Fruit fly (Drosophila melanogaster) whole organism, embryonic: ENCODE results near the gene CG7601.

Source experiments
- CG12299 ChIP-seq: fragments of 200-800 bp; sonication (Bioruptor generic); optimal IDR thresholded peaks from 2 replicates; lab custom pipeline; 2018; ENCODE audit warnings: missing biosample characterization, mild to moderate bottlenecking, missing genetic modification characterization
- CG34376 ChIP-seq: fragments of 200-800 bp; sonication (Bioruptor generic); optimal IDR thresholded peaks from 2 replicates; lab custom pipeline; 2018; ENCODE audit warnings: missing biosample characterization, mild to moderate bottlenecking, missing genetic modification characterization
- CG4707 ChIP-seq: fragments of 200-800 bp; sonication (Bioruptor generic); optimal IDR thresholded peaks from 2 replicates; lab custom pipeline; 2018; ENCODE audit warnings: missing biosample characterization, mild to moderate bottlenecking, missing genetic modification characterization, moderate library complexity
- Eip74EF ChIP-seq, 2 experiments: fragments of 200-800 bp in 1 of 2; fragments of >200 bp in 1 of 2; sonication (Bioruptor generic) in 1 of 2; optimal IDR thresholded peaks; 2 replicates each; lab custom pipeline; 2017 to 2019; ENCODE audit warnings: missing biosample characterization in 2 of 2, missing genetic modification characterization in 2 of 2, mild to moderate bottlenecking in 1 of 2, moderate library complexity in 1 of 2
- chinmo ChIP-seq: fragments of 200-800 bp; sonication (Bioruptor generic); IDR thresholded peaks from 4 replicates; pipeline ENCODE4 v1.3.6; 2022; ENCODE audit warnings: missing biosample characterization, missing genetic modification characterization; ENCODE audit not compliant: partially characterized antibody
- dmrt99B ChIP-seq: fragments of 200-800 bp; sonication (Bioruptor generic); optimal IDR thresholded peaks from 2 replicates; lab custom pipeline; 2018; ENCODE audit warnings: missing biosample characterization, mild to moderate bottlenecking, missing genetic modification characterization, moderate library complexity
- dysf ChIP-seq: fragments of 200-800 bp; sonication (Bioruptor generic); IDR thresholded peaks from 3 replicates; pipeline ENCODE4 v1.3.6; 2022; ENCODE audit warnings: missing biosample characterization, missing genetic modification characterization
- peb ChIP-seq: fragments of 200-800 bp; sonication (Bioruptor generic); IDR thresholded peaks from 2 replicates; pipeline ENCODE4 v1.3.6; 2022; ENCODE audit warnings: missing biosample characterization, missing genetic modification characterization
- sug ChIP-seq: fragments of 200-800 bp; optimal IDR thresholded peaks from 2 replicates; lab custom pipeline; 2019; ENCODE audit warnings: missing biosample characterization, mild to moderate bottlenecking, missing genetic modification characterization, moderate library complexity

The CG7601 gene

DNA sequence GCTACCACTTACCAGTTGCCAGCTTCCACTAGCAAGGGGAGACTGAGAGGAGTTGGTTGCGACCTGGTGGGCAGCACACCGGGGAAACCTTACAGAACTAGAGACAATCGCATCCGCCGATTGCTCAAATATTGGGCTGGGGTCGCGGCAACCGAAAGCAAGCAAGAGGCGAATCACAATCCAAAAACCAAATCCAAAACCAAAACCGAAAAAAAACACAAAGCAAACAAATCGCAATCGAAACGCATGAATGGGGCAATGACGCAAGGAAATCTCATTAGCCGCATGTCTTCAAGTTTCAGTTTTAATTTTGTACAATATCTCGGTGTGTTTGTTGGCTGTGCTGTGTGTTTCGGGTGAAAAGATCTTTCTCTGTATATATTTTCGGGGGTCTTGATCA is 47.3 kb downstream of the CG7601 start, which contains the start of gene Obp99c:
Obp99c (minus strand) TSS at position 101 of the 400 bp plus-strand sequence.
- TF ChIP-seq dmrt99B (tag; lab: Kevin White, UChicago) (peak; percentile 19), peb (GFP tag; lab: Robert Waterston, UW) (no peak)

DNA sequence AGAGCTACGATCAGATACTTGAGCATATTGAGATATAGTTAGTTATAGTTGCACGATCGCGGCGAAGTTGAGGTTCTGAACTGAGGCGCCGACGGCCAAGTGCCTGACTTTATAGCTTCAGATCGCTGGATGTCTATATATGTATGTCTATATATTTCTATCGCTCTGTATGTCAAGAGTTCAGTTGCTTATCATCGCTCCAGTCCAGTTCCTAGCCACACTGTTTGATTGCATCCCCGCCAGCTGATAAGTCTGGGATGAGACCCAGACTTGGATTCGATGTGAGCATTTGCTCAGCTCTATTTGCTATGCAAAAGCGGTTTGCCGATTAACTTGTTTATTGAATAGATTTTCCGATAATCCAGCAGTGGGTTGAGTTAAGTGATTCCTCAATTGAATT is 49.8 kb downstream of the CG7601 start:
- TF ChIP-seq sug (tag; lab: Kevin White, UChicago) (peak; percentile 20), CG34376 (peak; percentile 59), chinmo (0 out of 4 replicates have a peak, but pooled peaks have one; percentile 60), CG4707 (GFP tag; lab: Kevin White, UChicago) (no peak), dysf (GFP tag; lab: Robert Waterston, UW) (0 out of 3 replicates have a peak, but pooled peaks have one; percentile 7), CG12299 (tag; lab: Kevin White, UChicago) (no peak), Eip74EF (GFP tag; optimal IDR thresholded peaks at IDR 0.05; lab: Kevin White, UChicago) (peak in 1 of 2 experiments; percentile 6)
